Fruit fly (Drosophila melanogaster) whole organism, pupa: Measurements from ENCODE around the gene Mco1.

Experiments used
- CG12605 ChIP-seq: fragments of 200-800 bp; sonication (Bioruptor generic); IDR thresholded peaks from 2 replicates; pipeline ENCODE4 v1.3.6; 2022; ENCODE audit warnings: missing biosample characterization, missing genetic modification characterization
- EcR ChIP-seq: fragments of 200-800 bp; sonication (Bioruptor generic); optimal IDR thresholded peaks from 3 replicates; lab custom pipeline; 2019; ENCODE audit warnings: missing biosample characterization, missing genetic modification characterization, mild to moderate bottlenecking, moderate library complexity, missing genetic modification reagents

DNA sequence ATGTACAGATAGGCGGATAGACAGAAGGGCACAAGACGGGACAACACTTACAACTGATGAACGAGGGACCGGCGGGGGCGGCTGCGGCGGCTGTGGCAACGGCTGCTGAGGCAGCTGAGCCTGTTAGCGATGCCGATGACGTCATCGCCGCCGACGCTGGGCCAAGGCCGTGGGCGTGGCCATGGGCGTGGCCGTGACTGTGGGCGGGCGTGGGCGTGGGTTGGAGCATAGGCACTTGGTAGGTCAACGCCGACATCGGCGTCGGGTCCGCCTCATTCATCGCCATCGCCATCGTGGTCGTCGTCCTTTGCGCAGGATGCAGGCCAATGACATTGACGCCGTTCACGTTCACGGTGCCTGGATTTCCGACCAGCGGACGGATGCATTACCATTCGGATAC lies 38.6 kb upstream of the Mco1 start:
- TF ChIP-seq EcR (GFP tag; lab: Kevin White, UChicago) (no peak), CG12605 (no peak)
